Worm (Caenorhabditis elegans): ENCODE measurements around the gene K07H8.8.
A peak's percentile ranks its signal among the peaks of the same experiment; 100 is the strongest.

ce11 chrIV:8301925-8302324 lies 33.7 kb upstream of the K07H8.8 start:
- no peak for TF ChIP-seq nhr-237 (tag; optimal IDR thresholded peaks at IDR 0.05)
- peak in 1 of 2 experiments; percentile 88 for TF ChIP-seq unc-62 (GFP tag; optimal IDR thresholded peaks at IDR 0.05 in 1 of 2)
- no peak for TF ChIP-seq unc-62 (tag; optimal IDR thresholded peaks at IDR 0.05)
- no peak for TF ChIP-seq daf-12 (tag; optimal IDR thresholded peaks at IDR 0.05)
- no peak for TF ChIP-seq unc-130 (GFP tag; optimal IDR thresholded peaks at IDR 0.05)
- TF ChIP-seq snpc-1.2 (GFP tag; IDR thresholded peaks at IDR 0.05): no peak
